Worm (Caenorhabditis elegans) whole organism, young adult: ENCODE measurements around the gene F47B8.4.

Experiments used
- T07F8.4 ChIP-seq: sonication (generic microtip); optimal IDR thresholded peaks from 2 replicates; lab custom pipeline; 2016; ENCODE audit warnings: mild to moderate bottlenecking, missing genetic modification characterization, moderate library complexity, missing compliant biosample characterization
- aptf-2 ChIP-seq: fragments of 200-800 bp; sonication (Bioruptor generic); conservative IDR thresholded peaks from 2 replicates; pipeline ENCODE4 v1.3.6; 2022; ENCODE audit warnings: missing genetic modification reagents, missing genetic modification characterization, missing compliant biosample characterization
- fkh-3 ChIP-seq: sonication (generic microtip); optimal IDR thresholded peaks from 2 replicates; lab custom pipeline; 2016; ENCODE audit warnings: mild to moderate bottlenecking, missing genetic modification characterization, missing compliant biosample characterization
- unc-62 ChIP-seq: fragments of 150-350 bp; optimal IDR thresholded peaks from 2 replicates; lab custom pipeline; 2014; ENCODE audit warnings: missing biosample characterization, missing genetic modification reagents, missing genetic modification characterization

ce11 chrV:14333116-14333515 is 8.6 kb upstream of the F47B8.4 start, which contains the start of gene srm-4:
- TF ChIP-seq aptf-2 (GFP tag; lab: Robert Waterston, UW) (no peak), unc-62 (GFP tag; lab: Kevin White, UChicago) (no peak), fkh-3 (no peak), T07F8.4 (tag; lab: Kevin White, UChicago) (no peak)
